Worm (Caenorhabditis elegans): ENCODE data around the gene hpo-36.

DNA sequence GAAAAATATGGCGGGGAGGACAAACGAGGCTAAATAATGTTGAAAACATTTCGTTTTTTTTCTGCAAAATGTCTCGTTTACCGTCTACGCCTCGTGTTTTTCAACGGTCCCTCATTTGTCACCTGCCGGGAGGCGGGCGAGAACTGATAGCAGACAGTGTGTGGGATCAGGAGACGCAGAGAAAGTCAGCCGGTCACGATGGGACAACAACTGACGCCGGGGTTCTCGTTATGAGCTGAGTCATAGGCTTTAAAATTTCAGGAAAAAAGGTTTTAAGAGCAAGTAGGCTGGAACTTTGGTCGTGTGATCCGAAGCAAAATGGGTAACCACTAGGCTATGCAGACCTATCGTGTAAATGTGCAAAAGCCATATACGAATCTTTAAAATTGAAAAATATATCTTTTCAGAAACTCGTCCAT, 53.4 kb downstream of the hpo-36 start, which contains the start of gene W08A12.2:
- TF ChIP-seq egl-13 (tag; optimal IDR thresholded peaks at IDR 0.05) (no peak), pag-3 (tag; optimal IDR thresholded peaks at IDR 0.05; ENCODE audit: borderline replicate concordance, insufficient read depth) (peak; percentile 10), nhr-12 (tag; optimal IDR thresholded peaks at IDR 0.05) (no peak), aha-1 (tag; optimal IDR thresholded peaks at IDR 0.05) (no peak), lin-13 (GFP tag; optimal IDR thresholded peaks at IDR 0.05) (no peak), ama-1 (optimal IDR thresholded peaks at IDR 0.05) (no peak), fkh-10 (GFP tag; optimal IDR thresholded peaks at IDR 0.05) (no peak)

Data from whole organism, L1 larva.